Fruit fly (Drosophila melanogaster): ENCODE data around the gene CG13875.

Gene CG13875

dm6 chr3L:179490-180261 lies at the start of gene CG13875:
CG13875 (plus strand) TSS chr3L:179923.
- TF ChIP-seq CG15073 (GFP tag; optimal IDR thresholded peaks at IDR 0.05) = no peak
- TF ChIP-seq oc (tag; optimal IDR thresholded peaks at IDR 0.05) = peak; percentile 42
- TF ChIP-seq ci (GFP tag; IDR thresholded peaks at IDR 0.05) = peak; percentile 51; the same call in 1 of the 3 replicates
- no peak for TF ChIP-seq Bdp1 (GFP tag; optimal IDR thresholded peaks at IDR 0.05)
- TF ChIP-seq CG10543 (GFP tag; optimal IDR thresholded peaks at IDR 0.05) = peak; percentile 20
- peak; percentile 38 for TF ChIP-seq CG13287 (GFP tag; IDR thresholded peaks at IDR 0.05; ENCODE audit: partially characterized antibody)
- no peak for TF ChIP-seq Taf1 (GFP tag; IDR thresholded peaks at IDR 0.05)
- TF ChIP-seq pros (GFP tag; optimal IDR thresholded peaks at IDR 0.05) = peak; percentile 84
- TF ChIP-seq CG12769 (tag; optimal IDR thresholded peaks at IDR 0.05) = peak; percentile 77
- TF ChIP-seq sna (GFP tag; IDR thresholded peaks at IDR 0.05; ENCODE audit: partially characterized antibody) = no peak
- TF ChIP-seq lmd (GFP tag; IDR thresholded peaks at IDR 0.05) = no peak
- TF ChIP-seq row (GFP tag; IDR thresholded peaks at IDR 0.05) = 0 out of 3 replicates have a peak, but pooled peaks have one; percentile 21
- TF ChIP-seq CG11695 (GFP tag; IDR thresholded peaks at IDR 0.05) = peak; percentile 11; the same call in 1 of the 3 replicates
- no peak for TF ChIP-seq scrt (GFP tag; optimal IDR thresholded peaks at IDR 0.05)
- no peak for TF ChIP-seq CkIIα-i1 (GFP tag; IDR thresholded peaks at IDR 0.05)
- TF ChIP-seq mirr (GFP tag; optimal IDR thresholded peaks at IDR 0.05) = no peak
- peak; percentile 64 for TF ChIP-seq CG13894 (tag; optimal IDR thresholded peaks at IDR 0.05)
- no peak for TF ChIP-seq Dfd (GFP tag; optimal IDR thresholded peaks at IDR 0.05)
- TF ChIP-seq z (GFP tag; IDR thresholded peaks at IDR 0.05) = peak; percentile 81
- peak; percentile 35 for TF ChIP-seq Deaf1 (tag; optimal IDR thresholded peaks at IDR 0.05)
- no peak for TF ChIP-seq CG7556 (GFP tag; optimal IDR thresholded peaks at IDR 0.05)
- TF ChIP-seq BtbVII (GFP tag; optimal IDR thresholded peaks at IDR 0.05) = peak; percentile 4
- no peak for TF ChIP-seq da (GFP tag; optimal IDR thresholded peaks at IDR 0.05)
- no peak for TF ChIP-seq pb (GFP tag; optimal IDR thresholded peaks at IDR 0.05)
- TF ChIP-seq nom (GFP tag; optimal IDR thresholded peaks at IDR 0.05) = peak; percentile 56
- TF ChIP-seq Drgx (GFP tag; IDR thresholded peaks at IDR 0.05) = no peak
- no peak for TF ChIP-seq repo (GFP tag; optimal IDR thresholded peaks at IDR 0.05)
- no peak for TF ChIP-seq prd (optimal IDR thresholded peaks at IDR 0.05)
- no peak for TF ChIP-seq prd (GFP tag; IDR thresholded peaks at IDR 0.05)
- TF ChIP-seq kni (GFP tag; optimal IDR thresholded peaks at IDR 0.05) = peak; percentile 76
- peak; percentile 67 for TF ChIP-seq D19A (tag; optimal IDR thresholded peaks at IDR 0.05)
- no peak for TF ChIP-seq aop (GFP tag; IDR thresholded peaks at IDR 0.05)
- no peak for TF ChIP-seq MBD-R2 (GFP tag; IDR thresholded peaks at IDR 0.05)
- no peak for TF ChIP-seq sens-2 (GFP tag; IDR thresholded peaks at IDR 0.05)
- TF ChIP-seq stc (GFP tag; IDR thresholded peaks at IDR 0.05) = no peak
- peak; percentile 95 for TF ChIP-seq CG3163 (GFP tag; optimal IDR thresholded peaks at IDR 0.05)
- TF ChIP-seq lab (GFP tag; optimal IDR thresholded peaks at IDR 0.05) = peak; percentile 28
- TF ChIP-seq zf30C (GFP tag; optimal IDR thresholded peaks at IDR 0.05) = no peak
- TF ChIP-seq chinmo (GFP tag; IDR thresholded peaks at IDR 0.05; ENCODE audit: partially characterized antibody) = peak; percentile 78; the same call in 2 of the 4 replicates
- TF ChIP-seq nerfin-2 (GFP tag; IDR thresholded peaks at IDR 0.05; ENCODE audit: partially characterized antibody) = no peak
- no peak for TF ChIP-seq lola (GFP tag; optimal IDR thresholded peaks at IDR 0.05)
- peak; percentile 72 for TF ChIP-seq Trl (optimal IDR thresholded peaks at IDR 0.05)
- no peak for TF ChIP-seq Trl (GFP tag; optimal IDR thresholded peaks at IDR 0.05)
- TF ChIP-seq unc-4 (GFP tag; IDR thresholded peaks at IDR 0.05; ENCODE audit: partially characterized antibody) = peak; percentile 22; the same call in 1 of the 2 replicates
- no peak for TF ChIP-seq CG10147 (GFP tag; optimal IDR thresholded peaks at IDR 0.05)

Measured in whole organism, embryonic.